Fruit fly (Drosophila melanogaster): ENCODE data around the gene CG3288.
A peak's percentile ranks its signal among the peaks of the same experiment; 100 is the strongest.

The CG3288 gene

DNA sequence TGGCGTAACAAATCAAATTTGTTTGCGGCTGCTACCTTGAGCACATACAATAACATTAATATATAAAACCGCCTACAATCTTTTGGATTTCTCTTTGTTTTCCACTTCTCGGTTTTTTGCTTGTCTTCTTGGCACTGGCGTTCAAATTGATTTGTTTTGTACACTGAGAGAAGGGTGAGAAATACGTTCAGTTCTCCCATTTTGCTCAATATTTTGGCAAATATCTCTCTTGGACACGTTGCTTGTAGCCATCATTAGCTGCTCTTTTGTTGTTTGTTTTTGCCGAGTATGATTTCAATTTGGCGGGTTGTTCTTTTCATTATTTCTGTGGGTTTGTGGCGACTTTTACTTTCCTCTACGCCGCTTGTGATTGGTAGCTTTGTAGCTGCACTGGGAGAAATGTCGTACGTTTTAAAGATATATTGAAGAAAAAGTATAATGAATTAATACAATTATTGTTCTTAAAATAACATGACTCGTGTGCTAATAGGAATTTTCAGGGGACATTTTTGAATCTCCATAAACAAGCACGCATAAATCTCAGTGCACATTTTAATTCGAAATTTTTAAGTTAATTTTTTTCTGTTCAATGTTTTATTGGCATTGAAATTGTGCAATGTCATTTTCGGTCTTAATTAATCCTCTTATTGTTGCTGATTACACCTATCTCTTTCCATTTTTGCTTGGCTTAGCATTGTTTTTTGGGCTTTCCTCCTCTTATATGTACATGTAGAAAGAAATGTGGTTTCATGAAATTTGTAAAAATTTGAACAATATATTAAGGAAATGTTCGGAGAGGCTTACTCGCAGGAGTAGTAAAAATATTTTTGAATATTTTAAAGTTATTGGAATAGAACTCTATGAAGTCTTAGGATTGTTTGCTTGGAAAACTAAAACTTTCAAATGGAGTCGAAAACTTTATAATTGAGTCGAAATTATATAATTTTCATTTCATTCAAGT, 8.8 kb upstream of the CG3288 start (continued):
- TF ChIP-seq CG6689 (GFP tag; IDR thresholded peaks at IDR 0.05) (0 out of 2 replicates have a peak, but pooled peaks have one; percentile 15), CG15479 (GFP tag; optimal IDR thresholded peaks at IDR 0.05) (no peak), CG12104 (GFP tag; optimal IDR thresholded peaks at IDR 0.05) (peak; percentile 10), CG33213 (GFP tag; optimal IDR thresholded peaks at IDR 0.05) (no peak), zfh2 (GFP tag; optimal IDR thresholded peaks at IDR 0.05) (peak; percentile 42), psq (GFP tag; optimal IDR thresholded peaks at IDR 0.05) (no peak), crol (GFP tag; IDR thresholded peaks at IDR 0.05) (no peak), CG9876 (GFP tag; optimal IDR thresholded peaks at IDR 0.05) (no peak), D19B (GFP tag; optimal IDR thresholded peaks at IDR 0.05) (peak; percentile 24), Dfd (GFP tag; optimal IDR thresholded peaks at IDR 0.05) (no peak), CG10431 (GFP tag; optimal IDR thresholded peaks at IDR 0.05) (no peak), kah (GFP tag; optimal IDR thresholded peaks at IDR 0.05) (no peak), fd102C (GFP tag; optimal IDR thresholded peaks at IDR 0.05) (no peak), CG6272 (GFP tag; IDR thresholded peaks at IDR 0.05) (no peak), shn (GFP tag; optimal IDR thresholded peaks at IDR 0.05) (no peak), Deaf1 (tag; optimal IDR thresholded peaks at IDR 0.05) (no peak), CG8290 (GFP tag; optimal IDR thresholded peaks at IDR 0.05) (no peak), CG8290 (tag; optimal IDR thresholded peaks at IDR 0.05) (no peak), YL-1 (GFP tag; optimal IDR thresholded peaks at IDR 0.05) (no peak), CG2875 (GFP tag; optimal IDR thresholded peaks at IDR 0.05) (no peak), salm (tag; optimal IDR thresholded peaks at IDR 0.05) (no peak), Hsf (GFP tag; optimal IDR thresholded peaks at IDR 0.05) (peak; percentile 15), vfl (GFP tag; optimal IDR thresholded peaks at IDR 0.05) (no peak), Lpt (GFP tag; optimal IDR thresholded peaks at IDR 0.05) (no peak), crc (GFP tag; optimal IDR thresholded peaks at IDR 0.05) (no peak), sisA (GFP tag; IDR thresholded peaks at IDR 0.05) (no peak), CG2129 (GFP tag; IDR thresholded peaks at IDR 0.05; ENCODE audit: partially characterized antibody) (no peak), zf30C (GFP tag; optimal IDR thresholded peaks at IDR 0.05) (no peak), CG2116 (GFP tag; optimal IDR thresholded peaks at IDR 0.05) (no peak), CrebB (tag; optimal IDR thresholded peaks at IDR 0.05) (no peak), Rfx (GFP tag; IDR thresholded peaks at IDR 0.05) (peak; percentile 59; the same call in 1 of the 2 replicates), repo (GFP tag; optimal IDR thresholded peaks at IDR 0.05) (no peak), CHES-1-like (GFP tag; optimal IDR thresholded peaks at IDR 0.05) (no peak), ranshi (GFP tag; IDR thresholded peaks at IDR 0.05) (no peak), ase (GFP tag; IDR thresholded peaks at IDR 0.05) (no peak), CG17385 (GFP tag; optimal IDR thresholded peaks at IDR 0.05) (no peak), Neu2 (GFP tag; optimal IDR thresholded peaks at IDR 0.05; ENCODE audit: borderline replicate concordance) (no peak), BEAF-32 (GFP tag; optimal IDR thresholded peaks at IDR 0.05) (no peak), disco-r (GFP tag; optimal IDR thresholded peaks at IDR 0.05) (no peak), CG5245 (GFP tag; optimal IDR thresholded peaks at IDR 0.05) (no peak), gro (GFP tag; optimal IDR thresholded peaks at IDR 0.05) (no peak), ftz-f1 (GFP tag; optimal IDR thresholded peaks at IDR 0.05) (no peak), CG7357 (GFP tag; IDR thresholded peaks at IDR 0.05) (no peak), CG3281 (GFP tag; optimal IDR thresholded peaks at IDR 0.05) (peak; percentile 53), CG10979 (tag; optimal IDR thresholded peaks at IDR 0.05) (no peak), CG9797 (GFP tag; optimal IDR thresholded peaks at IDR 0.05) (no peak), CG4360 (GFP tag; IDR thresholded peaks at IDR 0.05) (no peak), CG18619 (GFP tag; optimal IDR thresholded peaks at IDR 0.05) (peak; percentile 18), CG10147 (GFP tag; optimal IDR thresholded peaks at IDR 0.05) (no peak), CG15696 (tag; optimal IDR thresholded peaks at IDR 0.05) (no peak)
